Worm (Caenorhabditis elegans) whole organism, L1 larva: Measurements from ENCODE around the gene prx-5.

Experiments used
- C04F5.9 ChIP-seq: sonication (generic microtip); optimal IDR thresholded peaks from 2 replicates; lab custom pipeline; 2016; ENCODE audit warnings: missing genetic modification characterization, missing compliant biosample characterization
- efl-1 ChIP-seq, 4 experiments: fragments of 150-350 bp; optimal IDR thresholded peaks in 3 of 4; peaks in 1 of 4; 1 replicate in 1 of 4; 2 replicates in 3 of 4; lab custom pipeline; 2014; ENCODE audit warnings: missing biosample characterization in 2 of 4, missing genetic modification characterization in 2 of 4, missing genetic modification reagents in 2 of 4
- jun-1 ChIP-seq: fragments of 150-350 bp; optimal IDR thresholded peaks from 2 replicates; lab custom pipeline; 2014; ENCODE audit warnings: missing biosample characterization, missing genetic modification reagents, missing genetic modification characterization
- lin-15B ChIP-seq: fragments of 150-350 bp; sonication (generic microtip); optimal IDR thresholded peaks from 3 replicates; lab custom pipeline; 2014; ENCODE audit warnings: missing biosample characterization, missing genetic modification characterization
- nhr-77 ChIP-seq: fragments of 150-350 bp; optimal IDR thresholded peaks from 2 replicates; lab custom pipeline; 2014; ENCODE audit warnings: missing biosample characterization, missing genetic modification characterization
- zip-4 ChIP-seq: fragments of 200-800 bp; sonication (Bioruptor generic); optimal IDR thresholded peaks from 2 replicates; lab custom pipeline; 2018; ENCODE audit warnings: mild to moderate bottlenecking, missing genetic modification characterization, moderate library complexity, missing compliant biosample characterization

DNA sequence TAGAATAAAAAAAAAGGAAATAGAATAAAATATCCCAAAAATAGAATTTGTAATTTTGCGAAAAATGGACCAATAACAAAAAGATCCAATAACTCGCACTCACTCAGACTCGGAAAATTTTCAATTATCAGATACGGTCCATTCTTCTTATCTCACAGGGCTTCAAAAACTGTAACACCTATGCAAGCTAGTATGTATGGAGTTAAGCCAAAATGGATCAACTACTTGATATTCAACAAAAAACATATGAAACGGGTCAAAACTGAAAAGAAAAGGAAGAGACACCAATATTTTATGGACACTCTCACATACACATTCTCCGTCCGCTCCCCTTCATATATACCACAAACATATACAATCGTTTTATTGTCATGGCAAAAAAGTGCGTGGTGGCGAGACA, 19.0 kb upstream of the prx-5 start, which contains the start of gene C34C6.9:
- TF ChIP-seq nhr-77 (tag; lab: Kevin White, UChicago) (no peak), zip-4 (GFP tag; lab: Kevin White, UChicago) (no peak), efl-1 (optimal IDR thresholded peaks at IDR 0.05; lab: Kevin White, UChicago) (no peak), efl-1 (GFP tag; optimal IDR thresholded peaks at IDR 0.05 in 1 of 2; lab: Kevin White, UChicago) (no peak), C04F5.9 (tag; lab: Kevin White, UChicago) (no peak), jun-1 (tag; lab: Kevin White, UChicago) (no peak), lin-15B (tag; lab: Kevin White, UChicago) (no peak)
